Worm (Caenorhabditis elegans) whole organism, late embryonic: Measurements from ENCODE around the gene ttc-7.

ENCODE experiments used
- C08G9.2 ChIP-seq: sonication (generic microtip); optimal IDR thresholded peaks from 2 replicates; lab custom pipeline; 2016; ENCODE audit warnings: mild to moderate bottlenecking, missing genetic modification characterization, moderate library complexity, missing compliant biosample characterization
- ama-1 ChIP-seq: fragments of 150-350 bp; optimal IDR thresholded peaks from 2 replicates; lab custom pipeline; 2014
- ceh-14 ChIP-seq: sonication (generic microtip); optimal IDR thresholded peaks from 2 replicates; lab custom pipeline; 2016; ENCODE audit warnings: missing genotype, missing genetic modification characterization, missing compliant biosample characterization
- hlh-15 ChIP-seq: sonication (generic microtip); optimal IDR thresholded peaks from 2 replicates; lab custom pipeline; 2016; ENCODE audit warnings: missing genetic modification characterization, missing compliant biosample characterization
- madf-2 ChIP-seq: sonication (generic microtip); optimal IDR thresholded peaks from 2 replicates; lab custom pipeline; 2017; ENCODE audit warnings: missing genetic modification characterization, missing compliant biosample characterization
- nhr-11 ChIP-seq: fragments of 150-350 bp; optimal IDR thresholded peaks from 2 replicates; lab custom pipeline; 2014; ENCODE audit warnings: missing biosample characterization, missing genetic modification characterization
- pag-3 ChIP-seq: sonication (generic microtip); optimal IDR thresholded peaks from 2 replicates; lab custom pipeline; 2016; ENCODE audit warnings: missing compliant biosample characterization, missing genetic modification characterization, borderline replicate concordance
- pha-4 ChIP-seq: fragments of 150-350 bp; optimal IDR thresholded peaks from 2 replicates; lab custom pipeline; 2018; ENCODE audit warnings: missing biosample characterization, missing genetic modification reagents, missing genetic modification characterization
- unc-3 ChIP-seq, 2 experiments: fragments of 200-800 bp in 1 of 2; sonication (Bioruptor generic) in 1 of 2; sonication (generic microtip) in 1 of 2; conservative IDR thresholded peaks in 1 of 2; optimal IDR thresholded peaks in 1 of 2; 2 replicates each; pipeline versions ENCODE4 v1.3.6 to Lab custom; 2016 to 2022; ENCODE audit warnings: missing compliant biosample characterization in 2 of 2, missing genetic modification characterization in 2 of 2, missing genetic modification reagents in 1 of 2

ce11 chrIII:1925048-1925537 is 64.9 kb downstream of the ttc-7 start:
- TF ChIP-seq nhr-11 (tag; lab: Kevin White, UChicago) (no peak), unc-3 (GFP tag; conservative IDR thresholded peaks at IDR 0.05; lab: Robert Waterston, UW) (no peak), unc-3 (tag; optimal IDR thresholded peaks at IDR 0.05; lab: Kevin White, UChicago) (peak; percentile 72), ama-1 (no peak), pha-4 (tag; lab: Kevin White, UChicago) (no peak), ceh-14 (tag; lab: Kevin White, UChicago) (peak; percentile 66), pag-3 (tag; lab: Kevin White, UChicago) (peak; percentile 54), madf-2 (tag; lab: Kevin White, UChicago) (peak; percentile 60), hlh-15 (tag; lab: Kevin White, UChicago) (no peak), C08G9.2 (tag; lab: Kevin White, UChicago) (peak; percentile 66)
